Fruit fly (Drosophila melanogaster) whole organism: ENCODE measurements around the gene CG3862.

Source experiments
- CG8478 ChIP-seq: fragments of >200 bp; optimal IDR thresholded peaks from 2 replicates; lab custom pipeline; 2018; ENCODE audit warnings: inconsistent platforms
- Dll ChIP-seq: fragments of >200 bp; optimal IDR thresholded peaks from 2 replicates; lab custom pipeline; 2017
- EcR ChIP-seq, 2 experiments: fragments of >200 bp; optimal IDR thresholded peaks; 2 replicates each; lab custom pipeline; 2017; ENCODE audit warnings: missing biosample characterization in 2 of 2, missing genetic modification characterization in 2 of 2, missing genetic modification reagents in 2 of 2
- pan ChIP-seq: fragments of >200 bp; optimal IDR thresholded peaks from 2 replicates; lab custom pipeline; 2017
- psq ChIP-seq: fragments of >200 bp; optimal IDR thresholded peaks from 2 replicates; lab custom pipeline; 2017
- usp ChIP-seq: fragments of >200 bp; optimal IDR thresholded peaks from 2 replicates; lab custom pipeline; 2017; ENCODE audit warnings: missing biosample characterization, missing genetic modification characterization, mixed read lengths

Gene CG3862

DNA sequence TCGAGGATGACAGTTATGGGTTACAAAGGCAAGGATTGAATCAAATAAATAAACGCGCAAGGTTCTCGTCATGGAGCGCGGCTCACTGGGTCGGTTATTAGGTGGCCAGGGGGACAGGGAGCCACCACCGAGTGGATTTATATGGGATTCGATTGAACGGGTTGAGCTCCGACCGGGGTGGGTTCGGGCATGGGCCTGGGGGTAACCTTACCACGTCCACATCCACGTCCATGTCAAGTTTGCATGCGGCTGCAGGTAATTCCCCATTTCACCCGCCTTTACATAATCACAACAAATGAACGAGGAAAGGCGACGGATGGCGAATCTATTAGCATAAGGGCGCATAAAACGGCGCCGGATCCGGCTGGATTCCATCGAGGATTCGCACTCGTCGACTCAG, 34.2 kb upstream of the CG3862 start, which contains the start of gene CG13950:
Gene CG13950, plus strand, starts transcription at position 301 of the 400 bp plus-strand sequence.
- no peak for TF ChIP-seq pan (lab: Kevin White, UChicago)
- TF ChIP-seq EcR (GFP tag; optimal IDR thresholded peaks at IDR 0.05; lab: Kevin White, UChicago) = no peak
- TF ChIP-seq psq (lab: Kevin White, UChicago) = no peak
- TF ChIP-seq usp (GFP tag; lab: Kevin White, UChicago) = no peak
- TF ChIP-seq Dll (lab: Kevin White, UChicago) = no peak
- TF ChIP-seq CG8478 (lab: Kevin White, UChicago) = no peak

dm6 chr2L:857897-858517, 32.3 kb upstream of the CG3862 start:
- TF ChIP-seq CG8478 (lab: Kevin White, UChicago) (no peak), usp (GFP tag; lab: Kevin White, UChicago) (no peak)

DNA sequence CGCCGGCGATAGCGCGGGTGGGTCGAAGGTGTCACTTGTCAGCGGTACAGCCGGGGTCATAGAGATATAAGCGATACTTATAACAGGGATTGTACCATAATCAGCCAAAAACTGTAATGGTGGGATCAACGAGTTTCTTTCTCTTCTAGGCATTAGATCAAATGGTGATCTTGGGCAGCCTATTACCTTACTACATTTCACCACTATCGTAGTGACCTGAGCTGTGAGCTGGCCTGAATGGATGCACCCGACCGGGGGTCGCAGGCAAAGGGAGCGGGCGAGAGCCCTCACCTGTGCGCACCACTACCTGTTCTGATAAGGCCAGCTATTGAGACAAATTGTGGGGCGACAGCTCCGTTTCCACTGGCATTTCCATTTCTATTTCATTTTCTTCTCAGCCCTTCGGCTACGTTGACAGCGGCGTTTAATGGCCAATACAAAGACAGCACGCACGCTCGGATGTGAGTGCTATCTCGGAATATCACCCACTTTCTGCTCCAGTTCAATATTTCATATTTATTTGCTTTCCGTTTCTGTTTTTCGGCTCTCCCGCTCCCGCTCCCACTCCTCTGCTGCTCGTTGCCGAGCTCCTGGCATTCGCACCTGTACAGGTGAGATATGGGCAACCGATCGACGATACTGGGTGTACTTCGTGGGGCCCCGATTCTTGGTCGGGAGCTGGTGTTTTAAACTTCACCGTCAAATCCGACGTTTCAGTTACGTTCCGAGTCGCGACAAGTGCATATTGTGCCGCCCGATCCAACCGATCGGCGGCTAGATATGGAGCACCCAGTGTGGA, 31.2 kb upstream of the CG3862 start:
- TF ChIP-seq usp (GFP tag; lab: Kevin White, UChicago) (no peak), psq (lab: Kevin White, UChicago) (no peak), Dll (lab: Kevin White, UChicago) (no peak), pan (lab: Kevin White, UChicago) (no peak), EcR (GFP tag; optimal IDR thresholded peaks at IDR 0.05; lab: Kevin White, UChicago) (no peak), CG8478 (lab: Kevin White, UChicago) (no peak)

DNA sequence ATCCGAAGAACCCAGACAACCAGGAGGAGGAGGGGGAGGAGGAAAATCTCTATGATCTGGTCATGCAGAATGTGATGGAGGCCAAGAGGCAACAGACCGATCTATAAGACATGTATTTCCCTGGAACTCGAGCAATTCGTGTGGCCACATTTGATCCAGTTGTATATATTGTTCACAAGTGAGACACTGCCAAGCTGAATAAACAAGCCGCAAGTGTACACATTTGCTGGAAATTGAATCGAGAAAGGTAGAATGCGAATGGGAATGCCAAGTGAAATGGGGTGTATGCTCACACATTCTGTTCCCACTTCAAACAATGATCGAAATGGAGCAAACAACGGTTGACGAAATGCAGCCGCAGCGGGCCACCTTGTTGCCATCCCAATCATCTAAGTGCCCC, 30.3 kb upstream of the CG3862 start:
- TF ChIP-seq CG8478 (lab: Kevin White, UChicago) (no peak), usp (GFP tag; lab: Kevin White, UChicago) (no peak), EcR (GFP tag; optimal IDR thresholded peaks at IDR 0.05; lab: Kevin White, UChicago) (no peak), psq (lab: Kevin White, UChicago) (no peak), Dll (lab: Kevin White, UChicago) (no peak), pan (lab: Kevin White, UChicago) (no peak)

- no peak for TF ChIP-seq Dll (lab: Kevin White, UChicago)
- TF ChIP-seq EcR (GFP tag; optimal IDR thresholded peaks at IDR 0.05; lab: Kevin White, UChicago) = no peak
- TF ChIP-seq usp (GFP tag; lab: Kevin White, UChicago) = no peak
- no peak for TF ChIP-seq pan (lab: Kevin White, UChicago)
- no peak for TF ChIP-seq CG8478 (lab: Kevin White, UChicago)
- TF ChIP-seq psq (lab: Kevin White, UChicago) = no peak
Observed at dm6 chr2L:855052-855547, 29.4 kb upstream of the CG3862 start, which contains the start of gene CG13949. TSS of gene CG13949 (plus strand) at chr2L:855337.

dm6 chr2L:852647-853111, 27.0 kb upstream of the CG3862 start, which contains the start of the genes CG4291 and kraken:
TSS of gene CG4291 (minus strand) at chr2L:852730.
TSS of gene kraken (plus strand) at chr2L:852768.
- no peak for TF ChIP-seq Dll (lab: Kevin White, UChicago)
- TF ChIP-seq psq (lab: Kevin White, UChicago) = no peak
- TF ChIP-seq CG8478 (lab: Kevin White, UChicago) = no peak
- no peak for TF ChIP-seq pan (lab: Kevin White, UChicago)
- TF ChIP-seq EcR (GFP tag; optimal IDR thresholded peaks at IDR 0.05; lab: Kevin White, UChicago) = no peak
- no peak for TF ChIP-seq usp (GFP tag; lab: Kevin White, UChicago)

DNA sequence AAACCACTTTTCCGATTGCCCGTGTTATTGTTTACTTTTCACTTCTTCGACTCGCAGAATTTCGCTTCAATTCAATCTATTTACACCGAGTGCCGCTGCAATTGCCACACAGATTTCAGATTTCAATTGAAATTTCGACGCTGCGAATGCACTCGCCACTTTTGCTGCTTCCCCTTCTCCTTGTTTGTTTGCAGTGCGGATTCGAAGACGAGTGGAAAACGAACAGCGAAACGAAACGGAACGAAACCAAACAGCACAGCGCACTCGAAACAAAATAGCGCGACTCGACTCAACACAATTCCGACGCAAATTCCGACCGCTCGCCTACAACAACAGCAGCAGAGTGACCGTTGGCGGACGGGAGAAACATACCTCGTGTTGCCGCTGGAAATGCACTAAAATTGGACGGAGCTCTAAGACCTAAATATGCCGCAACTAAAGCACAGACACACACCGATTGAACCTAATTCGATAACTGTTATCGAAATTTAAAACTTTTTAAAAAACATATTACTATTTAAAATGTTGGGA, 25.1 kb upstream of the CG3862 start, which contains the start of gene drongo:
Gene drongo, minus strand, starts transcription at position 345 of the 531 bp plus-strand sequence.
- TF ChIP-seq pan (lab: Kevin White, UChicago) = no peak
- TF ChIP-seq psq (lab: Kevin White, UChicago) = no peak
- TF ChIP-seq Dll (lab: Kevin White, UChicago) = no peak
- no peak for TF ChIP-seq CG8478 (lab: Kevin White, UChicago)
- TF ChIP-seq EcR (GFP tag; optimal IDR thresholded peaks at IDR 0.05; lab: Kevin White, UChicago) = no peak

dm6 chr2L:849787-850512, 24.3 kb upstream of the CG3862 start:
- TF ChIP-seq Dll (lab: Kevin White, UChicago) (no peak), CG8478 (lab: Kevin White, UChicago) (no peak), pan (lab: Kevin White, UChicago) (no peak), EcR (GFP tag; optimal IDR thresholded peaks at IDR 0.05; lab: Kevin White, UChicago) (no peak), usp (GFP tag; lab: Kevin White, UChicago) (no peak), psq (lab: Kevin White, UChicago) (no peak)

- no peak for TF ChIP-seq CG8478 (lab: Kevin White, UChicago)
- no peak for TF ChIP-seq EcR (GFP tag; optimal IDR thresholded peaks at IDR 0.05; lab: Kevin White, UChicago)
- no peak for TF ChIP-seq usp (GFP tag; lab: Kevin White, UChicago)
- TF ChIP-seq Dll (lab: Kevin White, UChicago) = no peak
- TF ChIP-seq psq (lab: Kevin White, UChicago) = no peak
- TF ChIP-seq pan (lab: Kevin White, UChicago) = no peak
Observed at dm6 chr2L:849138-849744, 23.6 kb upstream of the CG3862 start.
